Worm (Caenorhabditis elegans): ENCODE results near the gene ZK666.1.

ZK666.1 gene

ce11 chrII:10515422-10515821 lies 44.3 kb upstream of the ZK666.1 start:
- TF ChIP-seq hlh-30 (tag; optimal IDR thresholded peaks at IDR 0.05; ENCODE audit: insufficient read depth) (no peak), sdc-2 (tag; optimal IDR thresholded peaks at IDR 0.05) (no peak), nfya-1 (tag; optimal IDR thresholded peaks at IDR 0.05) (no peak), ama-1 (optimal IDR thresholded peaks at IDR 0.05) (no peak), F13H6.1 (tag; optimal IDR thresholded peaks at IDR 0.05) (no peak), gmeb-2 (tag; optimal IDR thresholded peaks at IDR 0.05) (no peak), eyg-1 (tag; optimal IDR thresholded peaks at IDR 0.05) (no peak), ets-4 (tag; optimal IDR thresholded peaks at IDR 0.05) (no peak), lin-11 (tag; optimal IDR thresholded peaks at IDR 0.05) (no peak), pat-9 (tag; optimal IDR thresholded peaks at IDR 0.05) (no peak), tbx-2 (tag; optimal IDR thresholded peaks at IDR 0.05) (no peak)

- TF ChIP-seq zip-5 (tag; optimal IDR thresholded peaks at IDR 0.05) (no peak), unc-55 (GFP tag; optimal IDR thresholded peaks at IDR 0.05) (no peak), ceh-14 (tag; optimal IDR thresholded peaks at IDR 0.05) (no peak), pros-1 (tag; optimal IDR thresholded peaks at IDR 0.05) (no peak), ahr-1 (tag; optimal IDR thresholded peaks at IDR 0.05) (no peak), odd-2 (tag; optimal IDR thresholded peaks at IDR 0.05) (no peak), che-1 (tag; optimal IDR thresholded peaks at IDR 0.05) (no peak), ceh-6 (GFP tag; optimal IDR thresholded peaks at IDR 0.05) (no peak), ceh-48 (tag; optimal IDR thresholded peaks at IDR 0.05) (no peak), ceh-31 (tag; optimal IDR thresholded peaks at IDR 0.05) (no peak), lim-6 (tag; optimal IDR thresholded peaks at IDR 0.05) (no peak), ttx-3 (tag; optimal IDR thresholded peaks at IDR 0.05) (no peak), ceh-30 (tag; optimal IDR thresholded peaks at IDR 0.05) (no peak), dmd-4 (tag; optimal IDR thresholded peaks at IDR 0.05; ENCODE audit: borderline replicate concordance) (no peak), ztf-16 (tag; optimal IDR thresholded peaks at IDR 0.05) (no peak), pat-9 (tag; optimal IDR thresholded peaks at IDR 0.05) (no peak), npax-4 (tag; optimal IDR thresholded peaks at IDR 0.05) (no peak), ceh-45 (GFP tag; IDR thresholded peaks at IDR 0.05) (no peak), unc-86 (tag; optimal IDR thresholded peaks at IDR 0.05) (no peak), hlh-8 (tag; optimal IDR thresholded peaks at IDR 0.05) (no peak)
Measured at ce11 chrII:10513377-10513776, 42.2 kb upstream of the ZK666.1 start.

ce11 chrII:10510242-10510641 lies 39.1 kb upstream of the ZK666.1 start, which contains the start of gene F59B10.3:
TSS of gene F59B10.3 (plus strand) at chrII:10510542.
- no peak for TF ChIP-seq unc-86 (tag; optimal IDR thresholded peaks at IDR 0.05)
- TF ChIP-seq eyg-1 (tag; optimal IDR thresholded peaks at IDR 0.05): no peak
- TF ChIP-seq ceh-31 (tag; optimal IDR thresholded peaks at IDR 0.05): no peak
- TF ChIP-seq fkh-6 (tag; optimal IDR thresholded peaks at IDR 0.05): no peak
- no peak for TF ChIP-seq K02D7.2 (tag; optimal IDR thresholded peaks at IDR 0.05)
- no peak for TF ChIP-seq sox-4 (tag; optimal IDR thresholded peaks at IDR 0.05)
- TF ChIP-seq odd-2 (tag; optimal IDR thresholded peaks at IDR 0.05): no peak
- TF ChIP-seq elt-4 (tag; optimal IDR thresholded peaks at IDR 0.05): no peak
- TF ChIP-seq tbx-2 (tag; optimal IDR thresholded peaks at IDR 0.05): no peak
- TF ChIP-seq npax-4 (tag; optimal IDR thresholded peaks at IDR 0.05): no peak
- no peak for TF ChIP-seq ceh-14 (tag; optimal IDR thresholded peaks at IDR 0.05)
- TF ChIP-seq nhr-11 (tag; optimal IDR thresholded peaks at IDR 0.05): no peak
- TF ChIP-seq ceh-34 (tag; optimal IDR thresholded peaks at IDR 0.05): no peak
- no peak for TF ChIP-seq sdc-2 (tag; optimal IDR thresholded peaks at IDR 0.05)
- TF ChIP-seq dve-1 (tag; optimal IDR thresholded peaks at IDR 0.05): no peak
- TF ChIP-seq hlh-8 (tag; optimal IDR thresholded peaks at IDR 0.05): no peak
- no peak for TF ChIP-seq ceh-30 (tag; optimal IDR thresholded peaks at IDR 0.05)
- no peak for TF ChIP-seq pha-2 (tag; optimal IDR thresholded peaks at IDR 0.05)

- TF ChIP-seq sox-4 (tag; optimal IDR thresholded peaks at IDR 0.05) (no peak), ceh-34 (tag; optimal IDR thresholded peaks at IDR 0.05) (no peak), ceh-31 (tag; optimal IDR thresholded peaks at IDR 0.05) (no peak), hlh-13 (GFP tag; optimal IDR thresholded peaks at IDR 0.05) (no peak), ceh-2 (tag; optimal IDR thresholded peaks at IDR 0.05) (no peak), hlh-15 (tag; optimal IDR thresholded peaks at IDR 0.05) (no peak), gmeb-2 (tag; optimal IDR thresholded peaks at IDR 0.05) (no peak), nhr-11 (tag; optimal IDR thresholded peaks at IDR 0.05) (no peak)
Measured at ce11 chrII:10509746-10510145, 38.6 kb upstream of the ZK666.1 start, which contains the start of gene F59B10.2. TSS of gene F59B10.2 (minus strand) at chrII:10509846.

Measured in whole organism, late embryonic.